Fruit fly (Drosophila melanogaster): ENCODE results near the gene CG5676.

DNA sequence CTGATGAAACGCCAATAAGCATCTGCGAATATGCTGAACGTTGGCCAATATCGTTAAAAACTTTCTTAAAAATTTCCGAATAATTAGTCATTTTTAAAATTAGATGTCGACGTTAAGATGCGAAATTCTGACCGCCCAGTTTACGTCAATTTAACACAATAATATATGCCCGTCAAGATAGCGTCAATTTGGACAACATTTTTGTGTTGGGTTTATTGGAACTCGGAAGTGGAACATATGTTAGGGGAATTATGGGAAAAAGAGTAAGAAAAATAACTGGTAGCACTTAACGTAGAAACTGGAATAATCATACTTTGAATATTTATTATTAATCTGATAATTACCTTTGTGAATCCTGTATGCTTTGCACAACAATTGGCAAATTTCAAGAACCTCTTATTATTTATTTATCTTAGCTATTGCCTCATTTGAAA lies at the start of gene CG5676:
- TF ChIP-seq Doc2 (GFP tag; IDR thresholded peaks at IDR 0.05) (no peak), cas (GFP tag; IDR thresholded peaks at IDR 0.05) (no peak), Bdp1 (GFP tag; optimal IDR thresholded peaks at IDR 0.05) (no peak), CG2199 (GFP tag; IDR thresholded peaks at IDR 0.05) (no peak), CG15479 (GFP tag; optimal IDR thresholded peaks at IDR 0.05) (no peak), HmgD (GFP tag; optimal IDR thresholded peaks at IDR 0.05) (no peak), Dp (GFP tag; optimal IDR thresholded peaks at IDR 0.05) (peak; percentile 25), CG7987 (GFP tag; optimal IDR thresholded peaks at IDR 0.05) (no peak)

All from whole organism, embryonic.